Fruit fly (Drosophila melanogaster) Kc167 (cell line): ENCODE data around the gene CG9643.

Source experiments
- Myc ChIP-seq: fragments of >200 bp; optimal IDR thresholded peaks from 2 replicates; lab custom pipeline; 2017; ENCODE audit warnings: missing external identifiers
- Sin3A ChIP-seq: fragments of >200 bp; optimal IDR thresholded peaks from 2 replicates; lab custom pipeline; 2018; ENCODE audit warnings: missing external identifiers
- h ChIP-seq: fragments of >200 bp; optimal IDR thresholded peaks from 3 replicates; lab custom pipeline; 2018; ENCODE audit warnings: missing external identifiers
- insv ChIP-seq: fragments of >200 bp; optimal IDR thresholded peaks from 3 replicates; lab custom pipeline; 2018; ENCODE audit warnings: missing external identifiers
- psq ChIP-seq: fragments of >200 bp; optimal IDR thresholded peaks from 2 replicates; lab custom pipeline; 2017; ENCODE audit warnings: missing external identifiers
- ttk ChIP-seq: sonication (Bioruptor generic); optimal IDR thresholded peaks from 2 replicates; lab custom pipeline; 2017; ENCODE audit warnings: missing external identifiers

DNA sequence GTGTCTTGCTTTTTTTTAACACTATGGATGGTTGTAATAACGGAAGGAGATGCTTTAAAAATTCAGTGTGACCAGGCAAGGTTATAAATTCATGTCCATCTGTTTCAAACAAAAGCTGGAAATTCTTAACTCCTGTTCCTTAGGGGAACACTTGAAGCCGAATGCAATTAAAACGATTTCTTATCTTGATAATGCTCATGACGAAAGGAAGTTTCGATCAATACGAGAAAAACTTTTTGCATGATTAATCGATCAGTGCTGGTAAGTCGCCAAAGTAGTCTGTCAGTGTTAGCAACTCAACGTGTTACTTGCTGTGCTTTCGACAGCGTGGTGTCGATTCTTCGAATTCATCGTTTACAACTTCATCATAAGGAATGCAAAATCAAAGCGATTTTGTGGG lies 24.6 kb downstream of the CG9643 start, which contains the start of gene Rbp9:
- no peak for TF ChIP-seq insv (lab: Kevin White, UChicago)
- no peak for TF ChIP-seq h (lab: Kevin White, UChicago)
- TF ChIP-seq Sin3A (lab: Kevin White, UChicago), result no peak
- no peak for TF ChIP-seq psq (lab: Kevin White, UChicago)
- TF ChIP-seq Myc (lab: Kevin White, UChicago), result no peak
- TF ChIP-seq ttk (lab: Kevin White, UChicago), result no peak
